Worm (Caenorhabditis elegans): ENCODE results near the gene C50B6.1.

DNA sequence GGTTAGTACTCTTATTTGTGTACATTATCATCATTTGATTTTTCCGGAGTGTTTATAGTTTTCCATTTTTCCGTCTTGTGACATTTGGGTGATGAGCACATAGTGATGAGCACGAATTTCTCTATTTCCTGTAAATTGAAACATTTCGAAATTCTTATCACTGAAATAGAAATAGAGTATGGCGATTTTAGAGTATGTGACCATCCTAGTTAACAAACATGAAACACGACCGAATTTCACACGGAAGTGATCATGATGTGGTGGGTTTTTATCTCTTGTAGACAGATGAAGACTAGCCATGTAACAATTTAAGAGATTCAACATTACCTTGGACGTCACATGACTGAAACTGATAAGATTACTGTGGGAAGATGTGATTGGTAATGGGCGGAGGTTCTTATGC lies 39.5 kb upstream of the C50B6.1 start:
- no peak for TF ChIP-seq ZK185.1 (tag; optimal IDR thresholded peaks at IDR 0.05; ENCODE audit: poor library complexity, severe bottlenecking)
- TF ChIP-seq ceh-79 (tag; optimal IDR thresholded peaks at IDR 0.05), result no peak
- no peak for TF ChIP-seq ceh-40 (GFP tag; IDR thresholded peaks at IDR 0.05)
- TF ChIP-seq Y67H2A.10 (GFP tag; conservative IDR thresholded peaks at IDR 0.05), result no peak
- TF ChIP-seq unc-62 (GFP tag; optimal IDR thresholded peaks at IDR 0.05), result no peak
- TF ChIP-seq atf-7 (tag; optimal IDR thresholded peaks at IDR 0.05), result peak; percentile 74
- TF ChIP-seq snpc-4 (GFP tag; optimal IDR thresholded peaks at IDR 0.05), result no peak
- TF ChIP-seq snpc-4 (tag; optimal IDR thresholded peaks at IDR 0.05), result no peak
- TF ChIP-seq Y56A3A.18 (GFP tag; IDR thresholded peaks at IDR 0.05), result no peak
- TF ChIP-seq ceh-91 (GFP tag; IDR thresholded peaks at IDR 0.05), result no peak
- no peak for TF ChIP-seq madf-3 (GFP tag; IDR thresholded peaks at IDR 0.05)
- no peak for TF ChIP-seq somi-1 (GFP tag; optimal IDR thresholded peaks at IDR 0.05)
- TF ChIP-seq dpff-1 (tag; optimal IDR thresholded peaks at IDR 0.05), result no peak
- no peak for TF ChIP-seq ztf-26 (tag; optimal IDR thresholded peaks at IDR 0.05)
- no peak for TF ChIP-seq K12H6.12 (tag; optimal IDR thresholded peaks at IDR 0.05)

All from whole organism, young adult.